Worm (Caenorhabditis elegans): ENCODE measurements around the gene wsp-1.

DNA sequence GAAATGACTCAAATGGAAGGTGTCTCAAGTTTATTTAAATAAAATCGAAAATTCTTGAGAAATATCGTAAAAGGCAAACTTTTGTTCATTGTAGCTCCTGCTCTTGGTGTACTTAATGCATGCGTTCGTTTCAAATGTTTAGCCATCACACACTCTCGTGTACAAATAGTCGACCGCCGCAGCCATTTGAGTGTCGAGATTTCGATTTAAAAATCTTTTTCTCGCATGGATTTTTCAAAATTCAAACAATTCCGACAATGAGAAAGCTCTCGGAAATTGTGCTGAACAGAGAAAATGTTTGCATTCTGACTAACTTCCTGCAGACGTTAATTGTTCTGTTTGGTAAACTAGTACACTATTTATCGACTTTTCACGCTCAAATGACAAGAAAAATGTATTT lies 523 bp upstream of the wsp-1 start:
- TF ChIP-seq unc-62 (GFP tag; optimal IDR thresholded peaks at IDR 0.05) (no peak), ceh-9 (tag; optimal IDR thresholded peaks at IDR 0.05) (no peak), nfya-1 (tag; optimal IDR thresholded peaks at IDR 0.05; ENCODE audit: insufficient read depth) (no peak), pha-4 (tag; optimal IDR thresholded peaks at IDR 0.05) (no peak), ztf-4 (tag; optimal IDR thresholded peaks at IDR 0.05) (no peak), nhr-11 (tag; optimal IDR thresholded peaks at IDR 0.05) (no peak), nhr-28 (tag; optimal IDR thresholded peaks at IDR 0.05) (no peak), elt-3 (tag; optimal IDR thresholded peaks at IDR 0.05) (no peak), ama-1 (optimal IDR thresholded peaks at IDR 0.05) (no peak), nhr-43 (tag; optimal IDR thresholded peaks at IDR 0.05; ENCODE audit: poor library complexity, severe bottlenecking) (no peak), fkh-10 (GFP tag; optimal IDR thresholded peaks at IDR 0.05) (no peak), lin-39 (tag; optimal IDR thresholded peaks at IDR 0.05) (no peak), ZK546.5 (tag; optimal IDR thresholded peaks at IDR 0.05) (no peak), lsy-12 (tag; optimal IDR thresholded peaks at IDR 0.05) (no peak)

Data from whole organism, L3 larva.